Worm (Caenorhabditis elegans): ENCODE data around the gene rocf-1.

DNA sequence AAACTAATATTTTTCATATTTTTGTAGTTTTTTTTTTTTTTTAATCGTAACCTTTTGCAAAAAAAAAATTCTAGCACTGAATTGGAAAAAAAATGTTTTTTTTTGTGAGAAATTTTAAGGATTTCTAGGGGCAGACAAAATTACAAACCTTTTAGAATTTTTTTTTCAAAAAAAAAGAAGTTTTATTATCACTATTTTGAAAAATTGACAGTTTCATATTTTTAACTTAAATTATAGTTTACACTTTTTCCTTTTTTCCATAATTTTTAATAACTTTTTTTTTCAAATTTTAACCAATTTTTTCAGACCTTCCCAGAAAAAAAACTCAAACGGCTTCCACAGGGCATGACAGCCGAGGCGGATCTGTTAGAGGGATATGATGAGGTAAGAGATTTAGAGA lies 6.7 kb upstream of the rocf-1 start, which contains the start of gene dpf-1:
- no peak for TF ChIP-seq zag-1 (tag; optimal IDR thresholded peaks at IDR 0.05)
- no peak for TF ChIP-seq efl-1 (optimal IDR thresholded peaks at IDR 0.05)
- TF ChIP-seq efl-1 (GFP tag; optimal IDR thresholded peaks at IDR 0.05 in 1 of 2), result no peak
- no peak for TF ChIP-seq unc-62 (GFP tag; optimal IDR thresholded peaks at IDR 0.05)
- TF ChIP-seq nhr-20 (tag; optimal IDR thresholded peaks at IDR 0.05), result no peak
- no peak for TF ChIP-seq nhr-12 (tag; optimal IDR thresholded peaks at IDR 0.05)
- no peak for TF ChIP-seq C34B4.2 (tag; optimal IDR thresholded peaks at IDR 0.05)
- no peak for TF ChIP-seq nhr-19 (GFP tag; conservative IDR thresholded peaks at IDR 0.05)
- no peak for TF ChIP-seq lsy-2 (tag; optimal IDR thresholded peaks at IDR 0.05)
- no peak for TF ChIP-seq nhr-28 (tag; optimal IDR thresholded peaks at IDR 0.05)
- no peak for TF ChIP-seq unc-30 (tag; optimal IDR thresholded peaks at IDR 0.05)
- no peak for TF ChIP-seq nhr-237 (tag; optimal IDR thresholded peaks at IDR 0.05)
- TF ChIP-seq ama-1 (optimal IDR thresholded peaks at IDR 0.05), result no peak
- no peak for TF ChIP-seq sox-4 (tag; optimal IDR thresholded peaks at IDR 0.05)
